Worm (Caenorhabditis elegans) whole organism, early embryonic: ENCODE measurements around the gene C25G6.3.

ENCODE experiments used
- B0310.2 ChIP-seq: sonication (generic microtip); optimal IDR thresholded peaks from 2 replicates; lab custom pipeline; 2016; ENCODE audit warnings: mild to moderate bottlenecking, missing genetic modification characterization, missing compliant biosample characterization
- F13C5.2 ChIP-seq: sonication (generic microtip); optimal IDR thresholded peaks from 2 replicates; lab custom pipeline; 2017; ENCODE audit warnings: mild to moderate bottlenecking, missing genetic modification characterization, inconsistent platforms, missing compliant biosample characterization
- aly-1 ChIP-seq: sonication (generic microtip); optimal IDR thresholded peaks from 2 replicates; lab custom pipeline; 2016; ENCODE audit warnings: missing genetic modification characterization, missing compliant biosample characterization
- ama-1 ChIP-seq: fragments of 150-350 bp; optimal IDR thresholded peaks from 2 replicates; lab custom pipeline; 2014
- ceh-13 ChIP-seq: fragments of 200-800 bp; sonication (Bioruptor generic); optimal IDR thresholded peaks from 2 replicates; lab custom pipeline; 2018; ENCODE audit warnings: mild to moderate bottlenecking, missing genetic modification characterization, missing compliant biosample characterization
- ceh-36 ChIP-seq: sonication (generic microtip); optimal IDR thresholded peaks from 2 replicates; lab custom pipeline; 2016; ENCODE audit warnings: missing genetic modification characterization, inconsistent platforms, missing compliant biosample characterization
- ets-7 ChIP-seq: sonication (generic microtip); optimal IDR thresholded peaks from 2 replicates; lab custom pipeline; 2016; ENCODE audit warnings: missing genotype, missing genetic modification characterization, missing compliant biosample characterization
- flt-1 ChIP-seq: fragments of 200-800 bp; sonication (Bioruptor generic); IDR thresholded peaks from 2 replicates; pipeline ENCODE4 v1.3.6; 2022; ENCODE audit warnings: missing genetic modification characterization, missing compliant biosample characterization
- hmbx-1 ChIP-seq: sonication (generic microtip); optimal IDR thresholded peaks from 2 replicates; lab custom pipeline; 2016; ENCODE audit warnings: mild to moderate bottlenecking, missing genetic modification characterization, missing compliant biosample characterization
- hmg-4 ChIP-seq: fragments of 200-800 bp; sonication (Bioruptor generic); optimal IDR thresholded peaks from 2 replicates; lab custom pipeline; 2018; ENCODE audit warnings: mild to moderate bottlenecking, missing genetic modification characterization, missing compliant biosample characterization
- hnd-1 ChIP-seq: sonication (generic microtip); optimal IDR thresholded peaks from 2 replicates; lab custom pipeline; 2016; ENCODE audit warnings: missing genetic modification characterization, missing compliant biosample characterization
- pes-1 ChIP-seq: fragments of 200-800 bp; sonication (Bioruptor generic); IDR thresholded peaks from 2 replicates; pipeline ENCODE4 v1.3.6; 2022; ENCODE audit warnings: missing genetic modification reagents, missing genetic modification characterization, missing compliant biosample characterization
- scrt-1 ChIP-seq: fragments of 200-800 bp; sonication (Bioruptor generic); IDR thresholded peaks from 2 replicates; pipeline ENCODE4 v1.3.6; 2022; ENCODE audit warnings: missing genetic modification characterization, missing compliant biosample characterization
- sea-1 ChIP-seq: fragments of 200-800 bp; sonication (Bioruptor generic); conservative IDR thresholded peaks from 2 replicates; pipeline ENCODE4 v1.3.6; 2022; ENCODE audit warnings: missing genetic modification characterization, missing compliant biosample characterization
- tbx-11 ChIP-seq: fragments of 200-800 bp; sonication (Bioruptor generic); IDR thresholded peaks from 2 replicates; pipeline ENCODE4 v1.3.6; 2022; ENCODE audit warnings: missing genetic modification characterization, missing compliant biosample characterization
- tbx-37 ChIP-seq: fragments of 200-800 bp; sonication (Bioruptor generic); conservative IDR thresholded peaks from 2 replicates; pipeline ENCODE4 v1.3.6; 2022; ENCODE audit warnings: missing genetic modification reagents, missing genetic modification characterization, missing compliant biosample characterization
- tra-4 ChIP-seq: sonication (generic microtip); optimal IDR thresholded peaks from 2 replicates; lab custom pipeline; 2017; ENCODE audit warnings: missing genetic modification characterization, missing compliant biosample characterization

Gene C25G6.3

DNA sequence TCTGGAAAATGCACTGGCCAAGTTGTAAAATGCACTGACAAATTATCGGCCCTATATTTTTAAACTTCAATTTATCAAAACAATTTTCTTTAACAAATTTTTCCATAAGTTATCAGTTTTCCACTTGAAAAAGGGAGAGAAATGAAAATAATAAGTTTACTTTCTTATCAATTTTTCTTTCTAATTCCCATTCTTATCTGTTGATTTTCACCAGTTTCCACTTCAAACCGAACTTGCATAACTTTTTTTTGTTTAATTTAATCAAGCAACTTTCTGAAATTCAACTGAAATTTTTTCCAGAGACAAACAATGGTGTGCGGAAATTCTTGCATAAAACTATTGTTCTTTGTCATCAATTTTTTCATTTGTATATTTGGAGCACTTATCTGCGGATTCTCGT lies 7.0 kb upstream of the C25G6.3 start, which contains the start of gene tsp-9:
Gene tsp-9 (plus strand): TSS at position 301 of the 400 bp plus-strand sequence.
- no peak for TF ChIP-seq ceh-36 (tag; lab: Kevin White, UChicago)
- no peak for TF ChIP-seq ama-1 (lab: Kevin White, UChicago)
- TF ChIP-seq tbx-37: no peak
- no peak for TF ChIP-seq B0310.2 (tag; lab: Kevin White, UChicago)
- no peak for TF ChIP-seq tbx-11
- no peak for TF ChIP-seq pes-1
- no peak for TF ChIP-seq hmg-4 (GFP tag; lab: Kevin White, UChicago)
- no peak for TF ChIP-seq F13C5.2 (tag; lab: Kevin White, UChicago)
- no peak for TF ChIP-seq flt-1
- no peak for TF ChIP-seq sea-1 (GFP tag; lab: Robert Waterston, UW)
- no peak for TF ChIP-seq hnd-1
- no peak for TF ChIP-seq aly-1 (tag; lab: Kevin White, UChicago)
- no peak for TF ChIP-seq hmbx-1
- no peak for TF ChIP-seq ets-7 (tag; lab: Kevin White, UChicago)
- no peak for TF ChIP-seq tra-4 (tag; lab: Kevin White, UChicago)
- no peak for TF ChIP-seq ceh-13
- TF ChIP-seq scrt-1 (GFP tag; lab: Robert Waterston, UW): no peak

DNA sequence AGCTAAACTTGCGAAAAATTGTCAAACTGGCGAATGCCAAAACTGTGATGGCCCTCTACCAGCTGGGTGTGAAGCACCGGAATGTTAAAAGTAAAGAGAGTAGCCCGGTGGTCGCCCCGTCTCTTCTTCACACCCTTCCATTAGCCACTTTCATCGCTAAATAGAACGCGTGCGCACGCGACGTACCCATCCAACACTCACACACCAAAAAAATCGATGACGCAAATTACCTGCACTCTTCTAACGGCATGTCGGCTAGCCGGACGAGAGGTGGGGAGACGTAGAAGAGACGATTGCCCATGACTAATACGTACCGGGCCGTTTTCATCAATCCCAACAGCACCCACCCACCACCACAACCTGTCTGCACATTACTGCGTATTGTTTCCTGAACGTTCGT lies 5.5 kb upstream of the C25G6.3 start:
- TF ChIP-seq hmg-4 (GFP tag; lab: Kevin White, UChicago): peak; percentile 30
- TF ChIP-seq ceh-13: no peak

DNA sequence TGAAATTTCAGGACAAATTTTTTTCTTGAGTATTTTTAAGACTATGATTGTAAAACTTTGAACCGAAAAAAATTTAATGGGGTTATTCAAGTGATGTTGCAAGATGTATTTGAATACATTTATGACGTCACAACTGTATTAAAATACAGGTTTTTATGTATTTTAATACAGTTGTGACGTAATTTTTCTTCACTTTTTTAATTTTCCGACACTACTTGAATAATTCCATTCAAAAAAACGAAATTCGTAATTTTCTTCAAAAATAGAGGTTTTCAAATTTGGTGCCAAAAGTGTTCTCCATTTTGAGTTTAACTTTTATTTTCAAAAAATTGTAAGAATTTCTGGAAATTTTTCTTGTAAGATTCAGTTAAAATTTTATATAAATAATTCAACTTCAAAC lies 4.1 kb upstream of the C25G6.3 start:
- TF ChIP-seq ets-7 (tag; lab: Kevin White, UChicago) (no peak), hmbx-1 (no peak), F13C5.2 (tag; lab: Kevin White, UChicago) (no peak), scrt-1 (GFP tag; lab: Robert Waterston, UW) (no peak), flt-1 (no peak), ceh-13 (no peak), B0310.2 (tag; lab: Kevin White, UChicago) (no peak)

DNA sequence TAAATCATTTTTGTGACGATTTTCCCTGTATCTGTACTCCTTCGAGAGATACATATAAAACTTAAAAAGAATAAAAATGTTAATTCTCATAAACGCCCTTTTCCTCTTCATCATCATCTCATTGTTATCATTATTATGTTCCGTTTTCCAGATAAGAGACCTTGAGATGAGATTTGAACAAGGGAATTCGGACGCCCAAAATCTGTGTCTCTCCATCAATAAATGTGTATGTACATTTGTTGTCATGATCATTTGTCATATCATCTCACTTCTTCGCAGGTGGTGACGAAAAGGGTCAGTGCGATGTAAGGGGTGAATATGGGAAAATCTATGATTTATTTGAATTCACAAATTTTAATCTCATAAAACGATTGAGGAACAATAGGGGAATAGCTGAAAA lies 6.6 kb downstream of the C25G6.3 start:
- TF ChIP-seq pes-1: no peak
- TF ChIP-seq hmg-4 (GFP tag; lab: Kevin White, UChicago): no peak
- no peak for TF ChIP-seq sea-1 (GFP tag; lab: Robert Waterston, UW)
- no peak for TF ChIP-seq ets-7 (tag; lab: Kevin White, UChicago)
- no peak for TF ChIP-seq scrt-1 (GFP tag; lab: Robert Waterston, UW)

DNA sequence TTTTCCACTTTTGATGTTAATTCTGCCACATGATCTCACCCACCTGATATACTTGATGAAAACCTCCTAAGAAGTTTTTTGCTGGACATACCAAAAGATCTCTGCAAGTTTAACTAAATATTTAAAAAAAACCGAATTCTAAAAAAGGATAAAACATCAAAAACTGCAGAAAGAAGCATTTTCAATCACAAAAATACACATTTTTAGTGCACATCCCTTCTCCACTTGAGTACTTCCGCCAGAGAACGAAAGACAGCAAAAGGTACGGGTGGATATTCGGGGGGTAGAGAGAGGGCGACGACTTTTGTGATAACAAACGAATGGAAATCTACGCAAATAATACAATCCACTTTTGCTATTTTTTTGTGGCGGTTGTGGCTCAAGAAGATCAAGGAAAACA lies 8.0 kb downstream of the C25G6.3 start, which contains the start of gene C46H3.2:
Gene C46H3.2 (minus strand): TSS at position 101 of the 400 bp plus-strand sequence.
- TF ChIP-seq pes-1: no peak
- no peak for TF ChIP-seq flt-1
- TF ChIP-seq sea-1 (GFP tag; lab: Robert Waterston, UW): no peak
- TF ChIP-seq hnd-1: no peak
- TF ChIP-seq tbx-11: no peak
- TF ChIP-seq hmg-4 (GFP tag; lab: Kevin White, UChicago): no peak
- TF ChIP-seq B0310.2 (tag; lab: Kevin White, UChicago): no peak
- TF ChIP-seq ceh-36 (tag; lab: Kevin White, UChicago): no peak
- TF ChIP-seq ceh-13: no peak

DNA sequence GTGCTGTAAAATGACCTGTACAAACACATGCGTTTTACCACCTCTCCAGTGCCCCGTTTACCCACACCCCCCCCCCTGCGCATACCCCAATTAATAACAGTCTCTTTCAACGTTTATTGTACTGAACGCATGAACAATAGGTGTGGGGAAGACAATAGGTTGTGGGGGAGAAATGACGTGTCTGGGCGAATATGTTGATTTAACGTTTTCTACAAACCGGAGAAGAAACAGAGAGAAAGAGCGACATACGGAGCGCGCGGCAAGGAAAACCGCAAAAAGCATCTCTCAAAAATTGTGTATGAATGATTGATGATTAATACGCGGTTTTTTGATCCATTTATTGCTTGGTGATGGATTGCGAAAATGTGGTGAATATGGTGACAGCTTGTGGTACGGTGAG lies 14.9 kb downstream of the C25G6.3 start:
- TF ChIP-seq B0310.2 (tag; lab: Kevin White, UChicago) (no peak), tbx-11 (no peak), hnd-1 (no peak), ceh-13 (no peak), flt-1 (no peak), aly-1 (tag; lab: Kevin White, UChicago) (no peak), sea-1 (GFP tag; lab: Robert Waterston, UW) (no peak), F13C5.2 (tag; lab: Kevin White, UChicago) (no peak), ceh-36 (tag; lab: Kevin White, UChicago) (no peak), hmg-4 (GFP tag; lab: Kevin White, UChicago) (peak; percentile 56), tra-4 (tag; lab: Kevin White, UChicago) (no peak), scrt-1 (GFP tag; lab: Robert Waterston, UW) (no peak), ets-7 (tag; lab: Kevin White, UChicago) (no peak), hmbx-1 (no peak), pes-1 (peak; percentile 21; the same call in 1 of the 2 replicates), ama-1 (lab: Kevin White, UChicago) (no peak)

DNA sequence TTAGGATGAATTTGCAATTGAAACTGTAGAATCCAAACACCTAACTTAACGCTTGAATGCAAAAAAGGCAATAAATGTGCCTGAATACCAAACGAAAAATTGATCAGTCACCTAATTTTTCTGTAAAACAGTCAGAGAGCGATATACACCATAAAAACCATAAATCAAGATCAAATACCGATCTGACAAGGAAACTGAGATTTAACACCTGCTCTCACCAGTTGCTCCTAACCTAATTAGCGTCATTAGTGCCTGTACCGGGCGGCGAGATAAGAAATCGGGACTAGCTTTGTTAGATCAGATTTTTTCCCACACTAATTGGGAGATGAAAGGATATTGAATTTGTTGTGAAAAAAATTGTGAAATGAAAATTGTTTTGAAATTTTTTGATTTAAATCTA lies 15.6 kb downstream of the C25G6.3 start:
- TF ChIP-seq hnd-1 (no peak), scrt-1 (GFP tag; lab: Robert Waterston, UW) (no peak), tbx-11 (no peak), ets-7 (tag; lab: Kevin White, UChicago) (no peak), tbx-37 (no peak), ama-1 (lab: Kevin White, UChicago) (no peak), F13C5.2 (tag; lab: Kevin White, UChicago) (no peak), hmbx-1 (no peak), aly-1 (tag; lab: Kevin White, UChicago) (no peak), ceh-36 (tag; lab: Kevin White, UChicago) (no peak), pes-1 (no peak), B0310.2 (tag; lab: Kevin White, UChicago) (no peak), sea-1 (GFP tag; lab: Robert Waterston, UW) (no peak), hmg-4 (GFP tag; lab: Kevin White, UChicago) (no peak), tra-4 (tag; lab: Kevin White, UChicago) (no peak), flt-1 (no peak), ceh-13 (no peak)

DNA sequence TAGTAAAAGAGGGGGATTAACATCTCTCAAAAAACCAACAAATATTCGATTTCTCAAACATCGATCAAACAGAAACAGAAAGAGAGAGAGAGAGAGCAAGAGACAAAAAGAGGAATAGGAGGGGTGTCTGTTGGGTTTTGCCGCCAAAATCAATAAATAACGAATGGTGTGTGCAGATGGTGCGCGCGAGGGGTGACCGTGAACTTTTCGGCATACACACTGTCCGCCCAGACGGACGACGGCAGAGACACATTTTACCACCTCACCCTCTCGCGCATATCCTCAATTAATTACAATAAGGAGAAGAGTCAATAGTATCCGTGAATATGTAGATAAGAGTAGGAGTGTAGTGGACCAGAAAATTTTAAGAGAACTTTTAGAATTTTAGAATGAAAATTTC lies 16.3 kb downstream of the C25G6.3 start:
- TF ChIP-seq pes-1 (no peak), tra-4 (tag; lab: Kevin White, UChicago) (no peak), tbx-37 (no peak), ceh-36 (tag; lab: Kevin White, UChicago) (no peak), aly-1 (tag; lab: Kevin White, UChicago) (no peak), hmbx-1 (no peak), hnd-1 (no peak), ama-1 (lab: Kevin White, UChicago) (no peak), ceh-13 (no peak), hmg-4 (GFP tag; lab: Kevin White, UChicago) (peak; percentile 42), F13C5.2 (tag; lab: Kevin White, UChicago) (no peak), flt-1 (0 out of 2 replicates have a peak, but pooled peaks have one; percentile 9), ets-7 (tag; lab: Kevin White, UChicago) (no peak)
